Worm (Caenorhabditis elegans) whole organism, L2 larva: Measurements from ENCODE around the gene lat-1.

ENCODE experiments used
- C34F6.9 ChIP-seq: fragments of 150-350 bp; optimal IDR thresholded peaks from 2 replicates; lab custom pipeline; 2014; ENCODE audit warnings: missing biosample characterization, missing genetic modification characterization
- F13H6.1 ChIP-seq: sonication (generic microtip); optimal IDR thresholded peaks from 2 replicates; lab custom pipeline; 2016; ENCODE audit warnings: missing genetic modification characterization, missing compliant biosample characterization
- R02D3.7 ChIP-seq: fragments of 150-350 bp; optimal IDR thresholded peaks from 2 replicates; lab custom pipeline; 2014; ENCODE audit warnings: missing biosample characterization, missing genetic modification characterization
- ZK546.5 ChIP-seq: sonication (generic microtip); optimal IDR thresholded peaks from 2 replicates; lab custom pipeline; 2017; ENCODE audit warnings: missing biosample characterization, missing genetic modification characterization
- alr-1 ChIP-seq: fragments of 150-350 bp; optimal IDR thresholded peaks from 2 replicates; lab custom pipeline; 2014; ENCODE audit warnings: missing biosample characterization, missing genetic modification characterization
- aly-2 ChIP-seq: fragments of 150-350 bp; optimal IDR thresholded peaks from 2 replicates; lab custom pipeline; 2014; ENCODE audit warnings: missing biosample characterization, missing genetic modification characterization
- crh-2 ChIP-seq: sonication (generic microtip); optimal IDR thresholded peaks from 2 replicates; lab custom pipeline; 2017; ENCODE audit warnings: missing biosample characterization, missing genetic modification characterization
- dmd-4 ChIP-seq: sonication (generic microtip); optimal IDR thresholded peaks from 2 replicates; lab custom pipeline; 2017; ENCODE audit warnings: missing biosample characterization, missing genetic modification characterization
- elt-1 ChIP-seq: fragments of 150-350 bp; optimal IDR thresholded peaks from 2 replicates; lab custom pipeline; 2014; ENCODE audit warnings: missing biosample characterization, missing genetic modification characterization
- fos-1 ChIP-seq: fragments of 150-350 bp; optimal IDR thresholded peaks from 2 replicates; lab custom pipeline; 2014; ENCODE audit warnings: missing biosample characterization, missing genetic modification characterization
- gmeb-1 ChIP-seq: fragments of 150-350 bp; optimal IDR thresholded peaks from 2 replicates; lab custom pipeline; 2014; ENCODE audit warnings: missing biosample characterization, missing genetic modification characterization
- lin-11 ChIP-seq: fragments of 150-350 bp; sonication (generic microtip); optimal IDR thresholded peaks from 2 replicates; lab custom pipeline; 2014; ENCODE audit warnings: missing biosample characterization, missing genetic modification characterization, inconsistent platforms, mixed read lengths
- lin-13 ChIP-seq: fragments of 150-350 bp; optimal IDR thresholded peaks from 2 replicates; lab custom pipeline; 2014; ENCODE audit warnings: missing biosample characterization, missing genetic modification reagents, missing genetic modification characterization
- lsy-2 ChIP-seq, 2 experiments: fragments of 150-350 bp in 1 of 2; sonication (generic microtip) in 1 of 2; optimal IDR thresholded peaks; 2 replicates each; lab custom pipeline; 2014 to 2017; ENCODE audit warnings: missing biosample characterization in 2 of 2, missing genetic modification characterization in 2 of 2
- mab-5 ChIP-seq: fragments of 150-350 bp; optimal IDR thresholded peaks from 2 replicates; lab custom pipeline; 2014; ENCODE audit warnings: missing biosample characterization, missing genetic modification characterization
- mbf-1 ChIP-seq: sonication (generic microtip); optimal IDR thresholded peaks from 2 replicates; lab custom pipeline; 2017; ENCODE audit warnings: missing biosample characterization, missing genetic modification characterization
- mdl-1 ChIP-seq, 2 experiments: fragments of 150-350 bp in 1 of 2; sonication (generic microtip) in 1 of 2; optimal IDR thresholded peaks; 2 replicates each; lab custom pipeline; 2017; ENCODE audit warnings: missing biosample characterization in 2 of 2, missing genetic modification characterization in 2 of 2
- nhr-10 ChIP-seq: sonication (generic microtip); optimal IDR thresholded peaks from 2 replicates; lab custom pipeline; 2017; ENCODE audit warnings: missing biosample characterization, missing genetic modification characterization
- nhr-129 ChIP-seq: fragments of 150-350 bp; optimal IDR thresholded peaks from 2 replicates; lab custom pipeline; 2014; ENCODE audit warnings: missing biosample characterization, missing genetic modification characterization
- nhr-21 ChIP-seq: fragments of 150-350 bp; optimal IDR thresholded peaks from 2 replicates; lab custom pipeline; 2014; ENCODE audit warnings: missing biosample characterization, missing genetic modification characterization
- nhr-23 ChIP-seq: fragments of 150-350 bp; optimal IDR thresholded peaks from 2 replicates; lab custom pipeline; 2014; ENCODE audit warnings: missing biosample characterization, missing genetic modification reagents, missing genetic modification characterization
- nhr-25 ChIP-seq: fragments of 150-350 bp; sonication (generic microtip); optimal IDR thresholded peaks from 3 replicates; lab custom pipeline; 2014; ENCODE audit warnings: missing biosample characterization, missing genetic modification characterization
- nhr-6 ChIP-seq: fragments of 150-350 bp; optimal IDR thresholded peaks from 2 replicates; lab custom pipeline; 2014; ENCODE audit warnings: missing biosample characterization, missing genetic modification characterization
- nhr-77 ChIP-seq: fragments of 150-350 bp; optimal IDR thresholded peaks from 2 replicates; lab custom pipeline; 2014; ENCODE audit warnings: missing biosample characterization, missing genetic modification characterization
- peb-1 ChIP-seq: fragments of 150-350 bp; optimal IDR thresholded peaks from 2 replicates; lab custom pipeline; 2014; ENCODE audit warnings: missing biosample characterization, missing genetic modification characterization
- sem-4 ChIP-seq: fragments of 150-350 bp; optimal IDR thresholded peaks from 2 replicates; lab custom pipeline; 2014; ENCODE audit warnings: missing biosample characterization, missing genetic modification reagents, missing genetic modification characterization
- sma-9 ChIP-seq, 2 experiments: fragments of 150-350 bp in 1 of 2; sonication (generic microtip) in 1 of 2; optimal IDR thresholded peaks; 2 replicates each; lab custom pipeline; 2014 to 2016; ENCODE audit warnings: missing genetic modification characterization in 2 of 2, mild to moderate bottlenecking in 1 of 2, missing biosample characterization in 1 of 2, missing compliant biosample characterization in 1 of 2, missing genetic modification reagents in 1 of 2, moderate library complexity in 1 of 2
- snpc-4 ChIP-seq: fragments of 150-350 bp; optimal IDR thresholded peaks from 2 replicates; lab custom pipeline; 2014; ENCODE audit warnings: missing biosample characterization, missing genetic modification characterization
- unc-62 ChIP-seq: fragments of 150-350 bp; optimal IDR thresholded peaks from 2 replicates; lab custom pipeline; 2014; ENCODE audit warnings: missing biosample characterization, missing genetic modification reagents, missing genetic modification characterization
- zag-1 ChIP-seq: fragments of 150-350 bp; optimal IDR thresholded peaks from 2 replicates; lab custom pipeline; 2014; ENCODE audit warnings: missing biosample characterization, missing genetic modification characterization
- ztf-11 ChIP-seq: sonication (generic microtip); optimal IDR thresholded peaks from 2 replicates; lab custom pipeline; 2017; ENCODE audit warnings: missing biosample characterization, missing genetic modification characterization

Gene lat-1

ce11 chrII:8891042-8891441 is 5.6 kb upstream of the lat-1 start:
- TF ChIP-seq lsy-2 (tag; optimal IDR thresholded peaks at IDR 0.05; lab: Kevin White, UChicago) (peak in 1 of 2 experiments; percentile 39), zag-1 (tag; lab: Kevin White, UChicago) (no peak)
- TF ChIP-seq, all 48 proteins: peak for 1

ce11 chrII:8891606-8892005 is 5.0 kb upstream of the lat-1 start:
- TF ChIP-seq lin-11 (tag; lab: Kevin White, UChicago) = peak; percentile 6
- peak; percentile 19 for TF ChIP-seq C34F6.9 (tag; lab: Kevin White, UChicago)
- TF ChIP-seq R02D3.7 = no peak
- peak; percentile 8 for TF ChIP-seq nhr-129 (tag; lab: Kevin White, UChicago)

ce11 chrII:8895398-8895797 is 1.2 kb upstream of the lat-1 start:
- no peak for TF ChIP-seq snpc-4 (tag; lab: Kevin White, UChicago)
- TF ChIP-seq dmd-4 = no peak
- TF ChIP-seq, all 48 proteins: peak for 0

ce11 chrII:8895895-8896294 is 746 bp upstream of the lat-1 start:
- TF ChIP-seq lin-13 (GFP tag; lab: Kevin White, UChicago) (no peak), mab-5 (no peak), nhr-21 (no peak), fos-1 (peak; percentile 47)

- no peak for TF ChIP-seq nhr-10 (tag; lab: Kevin White, UChicago)
- TF ChIP-seq nhr-25 = no peak
- no peak for TF ChIP-seq mdl-1 (tag; optimal IDR thresholded peaks at IDR 0.05; lab: Kevin White, UChicago)
- no peak for TF ChIP-seq snpc-4 (tag; lab: Kevin White, UChicago)
- no peak for TF ChIP-seq nhr-6 (tag; lab: Kevin White, UChicago)
- no peak for TF ChIP-seq crh-2
- TF ChIP-seq sem-4 = no peak
- no peak for TF ChIP-seq alr-1 (tag; lab: Kevin White, UChicago)
- no peak for TF ChIP-seq ZK546.5 (tag; lab: Kevin White, UChicago)
- TF ChIP-seq ztf-11 (tag; lab: Kevin White, UChicago) = no peak
- no peak for TF ChIP-seq mab-5
- TF ChIP-seq nhr-21 = no peak
- TF ChIP-seq, all 48 proteins: peak for 0
Measured at ce11 chrII:8897244-8897643, 603 bp downstream of the lat-1 start.

- TF ChIP-seq ZK546.5 (tag; lab: Kevin White, UChicago) (no peak), mbf-1 (tag; lab: Kevin White, UChicago) (no peak), R02D3.7 (no peak), sma-9 (GFP tag; optimal IDR thresholded peaks at IDR 0.05; lab: Kevin White, UChicago) (no peak), sma-9 (tag; optimal IDR thresholded peaks at IDR 0.05; lab: Kevin White, UChicago) (no peak), sem-4 (no peak), nhr-23 (tag; lab: Kevin White, UChicago) (no peak), aly-2 (tag; lab: Kevin White, UChicago) (no peak), elt-1 (tag; lab: Kevin White, UChicago) (no peak), gmeb-1 (tag; lab: Kevin White, UChicago) (no peak), snpc-4 (tag; lab: Kevin White, UChicago) (no peak), lsy-2 (tag; optimal IDR thresholded peaks at IDR 0.05; lab: Kevin White, UChicago) (no peak), F13H6.1 (tag; lab: Kevin White, UChicago) (no peak), zag-1 (tag; lab: Kevin White, UChicago) (no peak), ztf-11 (tag; lab: Kevin White, UChicago) (no peak), peb-1 (tag; lab: Kevin White, UChicago) (no peak), dmd-4 (no peak), nhr-77 (tag; lab: Kevin White, UChicago) (no peak), unc-62 (GFP tag; lab: Kevin White, UChicago) (no peak), mab-5 (no peak)
Measured at ce11 chrII:8898582-8899356, 2.1 kb downstream of the lat-1 start.
